Fruit fly (Drosophila melanogaster) whole organism: ENCODE results near the gene Cp38.

Experiments
- CG8478 ChIP-seq: fragments of >200 bp; optimal IDR thresholded peaks from 2 replicates; lab custom pipeline; 2018; ENCODE audit warnings: inconsistent platforms
- Dll ChIP-seq: fragments of >200 bp; optimal IDR thresholded peaks from 2 replicates; lab custom pipeline; 2017
- EcR ChIP-seq, 2 experiments: fragments of >200 bp; optimal IDR thresholded peaks; 2 replicates each; lab custom pipeline; 2017; ENCODE audit warnings: missing biosample characterization in 2 of 2, missing genetic modification characterization in 2 of 2, missing genetic modification reagents in 2 of 2
- pan ChIP-seq: fragments of >200 bp; optimal IDR thresholded peaks from 2 replicates; lab custom pipeline; 2017
- psq ChIP-seq: fragments of >200 bp; optimal IDR thresholded peaks from 2 replicates; lab custom pipeline; 2017
- usp ChIP-seq: fragments of >200 bp; optimal IDR thresholded peaks from 2 replicates; lab custom pipeline; 2017; ENCODE audit warnings: missing biosample characterization, missing genetic modification characterization, mixed read lengths

The Cp38 gene

dm6 chrX:8481462-8481861 lies at the start of gene Cp38:
Gene Cp38 (plus strand): TSS chrX:8481837.
- TF ChIP-seq psq: no peak
- no peak for TF ChIP-seq EcR (GFP tag; optimal IDR thresholded peaks at IDR 0.05; lab: Kevin White, UChicago)
- TF ChIP-seq usp (GFP tag; lab: Kevin White, UChicago): no peak
- TF ChIP-seq Dll (lab: Kevin White, UChicago): no peak
- no peak for TF ChIP-seq pan (lab: Kevin White, UChicago)

- TF ChIP-seq EcR (GFP tag; optimal IDR thresholded peaks at IDR 0.05; lab: Kevin White, UChicago): no peak
- TF ChIP-seq pan (lab: Kevin White, UChicago): no peak
- TF ChIP-seq usp (GFP tag; lab: Kevin White, UChicago): no peak
- TF ChIP-seq CG8478 (lab: Kevin White, UChicago): no peak
- no peak for TF ChIP-seq psq
- no peak for TF ChIP-seq Dll (lab: Kevin White, UChicago)
Observed at dm6 chrX:8433709-8434108, 47.9 kb upstream of the Cp38 start, which contains the start of gene CG32712. Gene CG32712 (minus strand): TSS chrX:8433809.

dm6 chrX:8436656-8437284 lies 44.9 kb upstream of the Cp38 start, which contains the start of gene CG1440:
Gene CG1440 (plus strand): TSS chrX:8437057.
- peak; percentile 39 for TF ChIP-seq pan (lab: Kevin White, UChicago)
- no peak for TF ChIP-seq EcR (GFP tag; optimal IDR thresholded peaks at IDR 0.05; lab: Kevin White, UChicago)

dm6 chrX:8437285-8438110 lies 44.1 kb upstream of the Cp38 start, which contains the start of gene Miga:
Gene Miga (minus strand): TSS chrX:8437820.
- TF ChIP-seq Dll (lab: Kevin White, UChicago) (no peak), EcR (GFP tag; optimal IDR thresholded peaks at IDR 0.05; lab: Kevin White, UChicago) (no peak), CG8478 (lab: Kevin White, UChicago) (no peak), pan (lab: Kevin White, UChicago) (no peak), psq (no peak)

dm6 chrX:8442161-8442560 lies 39.5 kb upstream of the Cp38 start, which contains the start of gene CG12123:
Gene CG12123 (minus strand): TSS chrX:8442348.
- TF ChIP-seq usp (GFP tag; lab: Kevin White, UChicago) (no peak), Dll (lab: Kevin White, UChicago) (no peak), CG8478 (lab: Kevin White, UChicago) (no peak), psq (no peak), pan (lab: Kevin White, UChicago) (no peak), EcR (GFP tag; optimal IDR thresholded peaks at IDR 0.05; lab: Kevin White, UChicago) (no peak)

- no peak for TF ChIP-seq psq
- TF ChIP-seq CG8478 (lab: Kevin White, UChicago): no peak
- no peak for TF ChIP-seq pan (lab: Kevin White, UChicago)
- TF ChIP-seq EcR (GFP tag; optimal IDR thresholded peaks at IDR 0.05; lab: Kevin White, UChicago): no peak
Observed at dm6 chrX:8442912-8443311, 38.7 kb upstream of the Cp38 start.

dm6 chrX:8444279-8444678 lies 37.4 kb upstream of the Cp38 start:
- TF ChIP-seq Dll (lab: Kevin White, UChicago): no peak
- no peak for TF ChIP-seq EcR (GFP tag; optimal IDR thresholded peaks at IDR 0.05; lab: Kevin White, UChicago)
- no peak for TF ChIP-seq usp (GFP tag; lab: Kevin White, UChicago)
- no peak for TF ChIP-seq CG8478 (lab: Kevin White, UChicago)
- TF ChIP-seq pan (lab: Kevin White, UChicago): no peak
- no peak for TF ChIP-seq psq

- no peak for TF ChIP-seq psq
- no peak for TF ChIP-seq EcR (GFP tag; optimal IDR thresholded peaks at IDR 0.05; lab: Kevin White, UChicago)
- no peak for TF ChIP-seq usp (GFP tag; lab: Kevin White, UChicago)
- no peak for TF ChIP-seq Dll (lab: Kevin White, UChicago)
- no peak for TF ChIP-seq pan (lab: Kevin White, UChicago)
- TF ChIP-seq CG8478 (lab: Kevin White, UChicago): no peak
Observed at dm6 chrX:8444883-8445572, 36.6 kb upstream of the Cp38 start.

dm6 chrX:8447166-8447565 lies 34.5 kb upstream of the Cp38 start:
- TF ChIP-seq EcR (GFP tag; optimal IDR thresholded peaks at IDR 0.05; lab: Kevin White, UChicago): no peak
- no peak for TF ChIP-seq usp (GFP tag; lab: Kevin White, UChicago)
- TF ChIP-seq CG8478 (lab: Kevin White, UChicago): no peak
- TF ChIP-seq Dll (lab: Kevin White, UChicago): no peak
- no peak for TF ChIP-seq psq

- TF ChIP-seq EcR (GFP tag; optimal IDR thresholded peaks at IDR 0.05; lab: Kevin White, UChicago): no peak
- TF ChIP-seq pan (lab: Kevin White, UChicago): no peak
- TF ChIP-seq psq: no peak
- no peak for TF ChIP-seq Dll (lab: Kevin White, UChicago)
- no peak for TF ChIP-seq CG8478 (lab: Kevin White, UChicago)
- TF ChIP-seq usp (GFP tag; lab: Kevin White, UChicago): no peak
Observed at dm6 chrX:8448171-8448570, 33.5 kb upstream of the Cp38 start.

dm6 chrX:8450214-8450904 lies 31.3 kb upstream of the Cp38 start:
- no peak for TF ChIP-seq psq
- TF ChIP-seq usp (GFP tag; lab: Kevin White, UChicago): no peak
- no peak for TF ChIP-seq pan (lab: Kevin White, UChicago)
- no peak for TF ChIP-seq EcR (GFP tag; optimal IDR thresholded peaks at IDR 0.05; lab: Kevin White, UChicago)
- TF ChIP-seq Dll (lab: Kevin White, UChicago): no peak
- no peak for TF ChIP-seq CG8478 (lab: Kevin White, UChicago)
